Worm (Caenorhabditis elegans): ENCODE results near the gene C55C3.1.

DNA sequence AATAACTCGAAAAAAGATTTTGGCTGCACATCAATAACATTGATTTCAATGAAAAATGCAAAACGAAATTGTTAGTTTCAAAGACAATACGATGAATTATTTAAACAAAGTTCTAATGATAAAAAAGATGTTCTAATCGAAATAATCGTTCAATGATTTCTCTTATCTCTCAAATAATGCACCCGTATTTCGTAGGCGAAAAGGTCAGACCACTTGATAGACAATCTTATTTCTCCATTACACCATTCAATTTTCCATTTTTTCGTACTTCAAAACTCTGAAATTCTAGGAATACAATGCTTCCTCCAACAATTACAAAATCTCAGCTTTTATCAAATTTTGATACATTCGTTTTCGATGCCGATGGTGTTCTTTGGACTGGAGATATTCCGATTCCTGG, 35.2 kb downstream of the C55C3.1 start, which contains the start of gene C45E5.1:
- TF ChIP-seq cog-1 (tag; optimal IDR thresholded peaks at IDR 0.05) = no peak
- no peak for TF ChIP-seq ztf-29 (GFP tag; IDR thresholded peaks at IDR 0.05)
- TF ChIP-seq ref-1 (GFP tag; conservative IDR thresholded peaks at IDR 0.05) = no peak
- TF ChIP-seq med-1 (GFP tag; optimal IDR thresholded peaks at IDR 0.05; ENCODE audit: insufficient read depth) = no peak
- no peak for TF ChIP-seq klf-2 (GFP tag; conservative IDR thresholded peaks at IDR 0.05)
- no peak for TF ChIP-seq ztf-23 (GFP tag; IDR thresholded peaks at IDR 0.05)
- TF ChIP-seq T22C8.4 (GFP tag; IDR thresholded peaks at IDR 0.05) = no peak
- TF ChIP-seq flt-1 (GFP tag; IDR thresholded peaks at IDR 0.05) = no peak

All from whole organism, midembryonic.